Fruit fly (Drosophila melanogaster) whole organism, embryonic: ENCODE data around the gene path.

Experiments used
- ATbp ChIP-seq: fragments of 200-800 bp; sonication (Bioruptor generic); optimal IDR thresholded peaks from 2 replicates; lab custom pipeline; 2017; ENCODE audit warnings: missing biosample characterization, mild to moderate bottlenecking, missing genetic modification characterization, missing genetic modification reagents
- Awh ChIP-seq: fragments of 200-800 bp; sonication (Bioruptor generic); IDR thresholded peaks from 2 replicates; pipeline ENCODE4, ENCODE4 v1.3.6; 2022; ENCODE audit warnings: missing biosample characterization, missing genetic modification characterization
- CG10209 ChIP-seq: fragments of 200-800 bp; sonication (Bioruptor generic); optimal IDR thresholded peaks from 3 replicates; lab custom pipeline; 2017; ENCODE audit warnings: missing biosample characterization, mild to moderate bottlenecking, missing genetic modification characterization, missing genetic modification reagents
- CG10321 ChIP-seq: fragments of 200-800 bp; sonication (Bioruptor generic); IDR thresholded peaks from 2 replicates; pipeline ENCODE4 v1.3.6; 2022; ENCODE audit warnings: missing biosample characterization, missing genetic modification characterization
- CG11247 ChIP-seq: fragments of 200-800 bp; sonication (Bioruptor generic); IDR thresholded peaks from 2 replicates; pipeline ENCODE4 v1.3.6; 2022; ENCODE audit warnings: missing biosample characterization, missing genetic modification characterization
- CG11723 ChIP-seq: fragments of 200-800 bp; sonication (Bioruptor generic); optimal IDR thresholded peaks from 2 replicates; lab custom pipeline; 2017; ENCODE audit warnings: missing biosample characterization, mild to moderate bottlenecking, missing genetic modification characterization
- CG12299 ChIP-seq: fragments of 200-800 bp; sonication (Bioruptor generic); optimal IDR thresholded peaks from 2 replicates; lab custom pipeline; 2018; ENCODE audit warnings: missing biosample characterization, mild to moderate bottlenecking, missing genetic modification characterization
- CG13123 ChIP-seq: fragments of 200-800 bp; sonication (Bioruptor generic); optimal IDR thresholded peaks from 2 replicates; lab custom pipeline; 2016; ENCODE audit warnings: missing biosample characterization, missing genetic modification characterization
- CG14965 ChIP-seq: fragments of 200-800 bp; sonication (Bioruptor generic); optimal IDR thresholded peaks from 2 replicates; lab custom pipeline; 2016; ENCODE audit warnings: missing biosample characterization, missing genetic modification characterization, borderline replicate concordance
- CG15011 ChIP-seq: fragments of 200-800 bp; sonication (Bioruptor generic); optimal IDR thresholded peaks from 3 replicates; lab custom pipeline; 2018; ENCODE audit warnings: missing biosample characterization, mild to moderate bottlenecking, missing genetic modification characterization
- CG1602 ChIP-seq: fragments of 200-800 bp; sonication (Bioruptor generic); optimal IDR thresholded peaks from 3 replicates; lab custom pipeline; 2016; ENCODE audit warnings: missing biosample characterization, missing genetic modification characterization
- CG16813 ChIP-seq: fragments of 200-800 bp; sonication (Bioruptor generic); IDR thresholded peaks from 3 replicates; pipeline ENCODE4 v1.3.6; 2022; ENCODE audit warnings: missing biosample characterization, missing genetic modification characterization; ENCODE audit not compliant: partially characterized antibody
- CG18619 ChIP-seq: fragments of 200-800 bp; sonication (Bioruptor generic); optimal IDR thresholded peaks from 3 replicates; lab custom pipeline; 2017; ENCODE audit warnings: missing biosample characterization, mild to moderate bottlenecking, missing genetic modification characterization
- CG2202 ChIP-seq: fragments of 200-800 bp; sonication (Bioruptor generic); optimal IDR thresholded peaks from 2 replicates; lab custom pipeline; 2018; ENCODE audit warnings: missing biosample characterization, mild to moderate bottlenecking, missing genetic modification characterization
- CG2889 ChIP-seq: fragments of 200-800 bp; sonication (Bioruptor generic); IDR thresholded peaks from 3 replicates; pipeline ENCODE4 v1.3.6; 2022; ENCODE audit warnings: missing biosample characterization, missing genetic modification characterization
- CG30403 ChIP-seq: fragments of 200-800 bp; sonication (Bioruptor generic); optimal IDR thresholded peaks from 3 replicates; lab custom pipeline; 2016; ENCODE audit warnings: missing biosample characterization, missing genetic modification characterization
- CG34376 ChIP-seq: fragments of 200-800 bp; sonication (Bioruptor generic); optimal IDR thresholded peaks from 2 replicates; lab custom pipeline; 2018; ENCODE audit warnings: missing biosample characterization, mild to moderate bottlenecking, missing genetic modification characterization
- CG6175 ChIP-seq: fragments of 200-800 bp; sonication (Bioruptor generic); IDR thresholded peaks from 3 replicates; pipeline ENCODE4 v1.3.6; 2022; ENCODE audit warnings: missing biosample characterization, missing genetic modification characterization
- CG9437 ChIP-seq: fragments of 200-800 bp; sonication (Bioruptor generic); optimal IDR thresholded peaks from 2 replicates; lab custom pipeline; 2018; ENCODE audit warnings: missing biosample characterization, mild to moderate bottlenecking, missing genetic modification characterization
- Dref ChIP-seq: fragments of 200-800 bp; sonication (Bioruptor generic); IDR thresholded peaks from 2 replicates; pipeline ENCODE4 v1.3.6; 2022; ENCODE audit warnings: missing biosample characterization, missing genetic modification characterization
- Fer2 ChIP-seq: fragments of 200-800 bp; sonication (Bioruptor generic); optimal IDR thresholded peaks from 2 replicates; lab custom pipeline; 2018; ENCODE audit warnings: missing biosample characterization, mild to moderate bottlenecking, missing genetic modification characterization, moderate library complexity
- Fer3 ChIP-seq: fragments of 200-800 bp; sonication (Bioruptor generic); optimal IDR thresholded peaks from 2 replicates; lab custom pipeline; 2018; ENCODE audit warnings: missing biosample characterization, mild to moderate bottlenecking, missing genetic modification characterization, moderate library complexity
- HHEX ChIP-seq: fragments of 200-800 bp; sonication (Bioruptor generic); optimal IDR thresholded peaks from 3 replicates; lab custom pipeline; 2017; ENCODE audit warnings: missing biosample characterization, mild to moderate bottlenecking, missing genetic modification characterization, missing genetic modification reagents
- Hey ChIP-seq: fragments of 200-800 bp; sonication (Bioruptor generic); optimal IDR thresholded peaks from 3 replicates; lab custom pipeline; 2018; ENCODE audit warnings: missing biosample characterization, mild to moderate bottlenecking, missing genetic modification characterization
- Lhr ChIP-seq: fragments of 200-800 bp; sonication (Bioruptor generic); optimal IDR thresholded peaks from 3 replicates; lab custom pipeline; 2017; ENCODE audit warnings: mild to moderate bottlenecking, missing biosample characterization, missing genetic modification reagents, missing genetic modification characterization
- Max ChIP-seq: fragments of 200-800 bp; sonication (Bioruptor generic); optimal IDR thresholded peaks from 2 replicates; lab custom pipeline; 2016; ENCODE audit warnings: missing biosample characterization, mild to moderate bottlenecking, missing genetic modification characterization
- Med ChIP-seq: fragments of 200-800 bp; sonication (Bioruptor generic); peaks from one replicate; lab custom pipeline; 2016; ENCODE audit warnings: missing biosample characterization, missing genetic modification characterization, mild to moderate bottlenecking, inconsistent platforms, moderate library complexity
- Mes4 ChIP-seq: fragments of 200-800 bp; sonication (Bioruptor generic); optimal IDR thresholded peaks from 2 replicates; lab custom pipeline; 2016; ENCODE audit warnings: missing biosample characterization, missing genetic modification characterization
- NFAT ChIP-seq: fragments of 200-800 bp; sonication (Bioruptor generic); IDR thresholded peaks from 2 replicates; pipeline ENCODE4 v1.3.6; 2022; ENCODE audit warnings: missing biosample characterization, missing genetic modification characterization
- Opbp ChIP-seq: fragments of 200-800 bp; sonication (Bioruptor generic); IDR thresholded peaks from 3 replicates; pipeline ENCODE4 v1.3.6; 2022; ENCODE audit warnings: missing biosample characterization, missing genetic modification characterization; ENCODE audit not compliant: partially characterized antibody
- Pdp1 ChIP-seq, 2 experiments: fragments of 200-800 bp; sonication (Bioruptor generic); optimal IDR thresholded peaks; 3 replicates each; lab custom pipeline; 2016; ENCODE audit warnings: missing biosample characterization in 2 of 2, missing genetic modification characterization in 2 of 2, mild to moderate bottlenecking in 1 of 2, moderate library complexity in 1 of 2
- Rx ChIP-seq: fragments of 200-800 bp; sonication (Bioruptor generic); IDR thresholded peaks from 2 replicates; pipeline ENCODE4 v1.3.6; 2022; ENCODE audit warnings: missing biosample characterization, missing genetic modification characterization
- Sox102F ChIP-seq: fragments of 200-800 bp; sonication (Bioruptor generic); optimal IDR thresholded peaks from 2 replicates; lab custom pipeline; 2018; ENCODE audit warnings: missing biosample characterization, mild to moderate bottlenecking, missing genetic modification characterization, moderate library complexity
- bab2 ChIP-seq: fragments of 200-800 bp; sonication (Bioruptor generic); optimal IDR thresholded peaks from 2 replicates; lab custom pipeline; 2016; ENCODE audit warnings: missing biosample characterization, missing genetic modification characterization
- cato ChIP-seq: fragments of 200-800 bp; sonication (Bioruptor generic); optimal IDR thresholded peaks from 2 replicates; lab custom pipeline; 2016; ENCODE audit warnings: missing biosample characterization, missing genetic modification characterization, borderline replicate concordance
- corto ChIP-seq: fragments of 200-800 bp; sonication (Bioruptor generic); optimal IDR thresholded peaks from 2 replicates; lab custom pipeline; 2016; ENCODE audit warnings: missing biosample characterization, mild to moderate bottlenecking, missing genetic modification characterization, moderate library complexity
- dati ChIP-seq: fragments of 200-800 bp; sonication (Bioruptor generic); IDR thresholded peaks from 2 replicates; pipeline ENCODE4 v1.3.6; 2022; ENCODE audit warnings: missing biosample characterization, missing genetic modification characterization
- en ChIP-seq: fragments of 200-800 bp; sonication (Bioruptor generic); optimal IDR thresholded peaks from 2 replicates; lab custom pipeline; 2016; ENCODE audit warnings: missing biosample characterization, missing genetic modification characterization
- exex ChIP-seq: fragments of 200-800 bp; sonication (Bioruptor generic); optimal IDR thresholded peaks from 4 replicates; lab custom pipeline; 2018; ENCODE audit warnings: missing biosample characterization, mild to moderate bottlenecking, missing genetic modification characterization, moderate library complexity
- gro ChIP-seq: fragments of 200-800 bp; sonication (Bioruptor generic); optimal IDR thresholded peaks from 2 replicates; lab custom pipeline; 2016; ENCODE audit warnings: missing biosample characterization, missing genetic modification characterization
- gsb ChIP-seq: fragments of 200-800 bp; sonication (Bioruptor generic); IDR thresholded peaks from 2 replicates; pipeline ENCODE4 v1.3.6; 2022; ENCODE audit warnings: missing biosample characterization, missing genetic modification characterization
- h ChIP-seq: fragments of >200 bp; optimal IDR thresholded peaks from 2 replicates; lab custom pipeline; 2017
- ind ChIP-seq: fragments of 200-800 bp; sonication (Bioruptor generic); optimal IDR thresholded peaks from 3 replicates; lab custom pipeline; 2016; ENCODE audit warnings: missing biosample characterization, missing genetic modification characterization
- ken ChIP-seq: fragments of 200-800 bp; sonication (Bioruptor generic); IDR thresholded peaks from 3 replicates; pipeline ENCODE4 v1.3.6; 2022; ENCODE audit warnings: missing biosample characterization, missing genetic modification characterization
- luna ChIP-seq: fragments of 200-800 bp; sonication (Bioruptor generic); optimal IDR thresholded peaks from 2 replicates; lab custom pipeline; 2016; ENCODE audit warnings: missing biosample characterization, missing genetic modification characterization
- mirr ChIP-seq: fragments of 200-800 bp; sonication (Bioruptor generic); optimal IDR thresholded peaks from 3 replicates; lab custom pipeline; 2018; ENCODE audit warnings: missing biosample characterization, mild to moderate bottlenecking, missing genetic modification characterization
- pfk ChIP-seq: fragments of 200-800 bp; sonication (Bioruptor generic); optimal IDR thresholded peaks from 2 replicates; lab custom pipeline; 2018; ENCODE audit warnings: missing biosample characterization, mild to moderate bottlenecking, missing genetic modification characterization, moderate library complexity
- ranshi ChIP-seq: fragments of 200-800 bp; sonication (Bioruptor generic); IDR thresholded peaks from 2 replicates; pipeline ENCODE4 v1.3.6; 2022; ENCODE audit warnings: missing biosample characterization, missing genetic modification characterization
- ro ChIP-seq: fragments of 200-800 bp; sonication (Bioruptor generic); IDR thresholded peaks from 2 replicates; pipeline ENCODE4 v1.3.6; 2022; ENCODE audit warnings: missing biosample characterization, missing genetic modification characterization
- salm ChIP-seq: fragments of 200-800 bp; sonication (Bioruptor generic); optimal IDR thresholded peaks from 2 replicates; lab custom pipeline; 2018; ENCODE audit warnings: missing biosample characterization, mild to moderate bottlenecking, missing genetic modification characterization
- sqz ChIP-seq: fragments of 200-800 bp; sonication (Bioruptor generic); optimal IDR thresholded peaks from 3 replicates; lab custom pipeline; 2018; ENCODE audit warnings: missing biosample characterization, mild to moderate bottlenecking, missing genetic modification characterization
- tio ChIP-seq: fragments of 200-800 bp; sonication (Bioruptor generic); optimal IDR thresholded peaks from 2 replicates; lab custom pipeline; 2017; ENCODE audit warnings: missing biosample characterization, missing genetic modification characterization, inconsistent platforms

Gene path

DNA sequence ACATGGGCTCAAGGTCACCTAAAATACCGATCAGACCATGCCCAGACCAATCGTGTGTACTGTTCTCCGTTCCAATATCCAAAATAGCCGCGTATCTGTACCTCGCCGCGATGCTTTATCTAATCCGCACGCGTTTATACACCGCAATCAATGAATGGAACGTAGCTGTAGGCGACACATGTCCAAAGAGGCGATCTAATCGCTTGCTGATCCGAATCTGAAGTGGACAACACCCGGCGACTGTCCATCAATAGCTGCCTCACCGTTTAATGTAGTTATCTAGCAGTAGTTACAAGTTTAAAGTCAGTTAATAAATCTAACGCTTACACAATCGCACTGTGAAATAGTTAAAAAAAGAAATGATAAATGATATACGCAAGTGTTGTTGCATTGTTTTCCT, 52.7 kb downstream of the path start (continued):
- no peak for TF ChIP-seq Lhr
- no peak for TF ChIP-seq Sox102F (GFP tag; lab: Kevin White, UChicago)
- TF ChIP-seq CG11723 (GFP tag; lab: Kevin White, UChicago) = no peak
- no peak for TF ChIP-seq CG30403
- no peak for TF ChIP-seq CG18619 (GFP tag; lab: Kevin White, UChicago)
- TF ChIP-seq Rx (GFP tag; lab: Robert Waterston, UW) = no peak
- TF ChIP-seq Mes4 = no peak
- TF ChIP-seq CG10321 (GFP tag; lab: Robert Waterston, UW) = no peak
- TF ChIP-seq ken (GFP tag; lab: Robert Waterston, UW) = no peak
- TF ChIP-seq ind (GFP tag; lab: Kevin White, UChicago) = no peak
- no peak for TF ChIP-seq Awh (GFP tag; lab: Robert Waterston, UW)
- no peak for TF ChIP-seq Opbp (GFP tag; lab: Robert Waterston, UW)
- TF ChIP-seq CG12299 (tag; lab: Kevin White, UChicago) = no peak
- TF ChIP-seq Med (GFP tag; lab: Kevin White, UChicago) = peak; percentile 57
- no peak for TF ChIP-seq cato (GFP tag; lab: Kevin White, UChicago)
- TF ChIP-seq salm (tag; lab: Kevin White, UChicago) = no peak
- TF ChIP-seq Pdp1 (GFP tag; optimal IDR thresholded peaks at IDR 0.05; lab: Kevin White, UChicago) = peak in 1 of 2 experiments; percentile 28
- TF ChIP-seq ATbp = no peak
- TF ChIP-seq luna = no peak
- no peak for TF ChIP-seq h (lab: Kevin White, UChicago)
- no peak for TF ChIP-seq CG2202 (tag; lab: Kevin White, UChicago)
- no peak for TF ChIP-seq Max (GFP tag; lab: Kevin White, UChicago)
- TF ChIP-seq ranshi (GFP tag; lab: Robert Waterston, UW) = no peak
- no peak for TF ChIP-seq NFAT (GFP tag; lab: Robert Waterston, UW)
- no peak for TF ChIP-seq Fer2 (tag; lab: Kevin White, UChicago)
- TF ChIP-seq sqz (GFP tag; lab: Kevin White, UChicago) = no peak
- TF ChIP-seq corto (GFP tag; lab: Kevin White, UChicago) = no peak
- no peak for TF ChIP-seq CG2889
- TF ChIP-seq CG11247 (GFP tag; lab: Robert Waterston, UW) = no peak
- peak; percentile 5 for TF ChIP-seq gro (GFP tag; lab: Kevin White, UChicago)
- peak; percentile 95 for TF ChIP-seq mirr (GFP tag; lab: Kevin White, UChicago)
- TF ChIP-seq Hey = peak; percentile 90
- no peak for TF ChIP-seq dati
- TF ChIP-seq CG6175 (GFP tag; lab: Robert Waterston, UW) = no peak
- no peak for TF ChIP-seq en (GFP tag; lab: Kevin White, UChicago)
- TF ChIP-seq pfk (GFP tag; lab: Kevin White, UChicago) = no peak
- TF ChIP-seq CG34376 (GFP tag; lab: Kevin White, UChicago) = peak; percentile 85
- no peak for TF ChIP-seq gsb (GFP tag; lab: Robert Waterston, UW)
- TF ChIP-seq tio (GFP tag; lab: Kevin White, UChicago) = no peak
- no peak for TF ChIP-seq ro (GFP tag; lab: Robert Waterston, UW)
- TF ChIP-seq CG15011 (GFP tag; lab: Kevin White, UChicago) = no peak
- TF ChIP-seq Fer3 (tag; lab: Kevin White, UChicago) = no peak
- no peak for TF ChIP-seq CG1602 (GFP tag; lab: Kevin White, UChicago)
- TF ChIP-seq Dref = no peak
- TF ChIP-seq CG10209 = no peak
- peak; percentile 88 for TF ChIP-seq exex (tag; lab: Kevin White, UChicago)
- no peak for TF ChIP-seq CG9437
- no peak for TF ChIP-seq CG14965 (GFP tag; lab: Kevin White, UChicago)
- TF ChIP-seq CG16813 (GFP tag; lab: Robert Waterston, UW) = no peak
- no peak for TF ChIP-seq bab2 (GFP tag; lab: Kevin White, UChicago)
- no peak for TF ChIP-seq HHEX (GFP tag; lab: Kevin White, UChicago)
- no peak for TF ChIP-seq CG13123 (GFP tag; lab: Kevin White, UChicago)
